In the genomic region with DNA sequence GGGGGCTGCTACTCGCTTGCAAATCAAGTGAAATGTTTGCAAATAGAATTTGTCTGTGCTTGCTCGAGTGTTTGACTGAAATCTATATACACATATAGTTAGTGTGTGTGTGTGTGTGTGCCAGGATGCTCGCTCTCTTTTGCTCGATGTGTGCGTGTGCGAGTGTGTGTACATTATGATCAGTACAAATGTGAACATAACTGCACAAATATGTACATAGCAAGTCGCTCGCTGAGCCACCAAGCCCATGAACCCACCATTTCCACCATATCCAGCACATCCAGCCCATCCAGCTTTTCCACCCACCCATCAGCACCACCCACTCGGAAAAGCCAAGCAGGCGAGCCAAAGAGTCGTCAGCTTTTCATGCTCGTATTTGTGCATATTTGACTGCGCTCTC, we compare ENCODE assay signal across 1 fruit fly cellular context.
TF ChIP-seq lines count a peak whose summit lies in the region.

No protein-coding gene starts in this region.

TF ChIP-seq in whole organism, embryonic, 481 proteins besides CTCF, POLR2A, EP300 and RAD21 (continued from another document):
- no peak for TF ChIP-seq CrebB (tag; optimal IDR thresholded peaks at IDR 0.05; lab: Kevin White, UChicago)
- TF ChIP-seq CG6813 (GFP tag; optimal IDR thresholded peaks at IDR 0.05; lab: Kevin White, UChicago) = peak; percentile 44
- no peak for TF ChIP-seq Atf6 (GFP tag; IDR thresholded peaks at IDR 0.05; lab: Robert Waterston, UW)
- TF ChIP-seq gt (GFP tag; IDR thresholded peaks at IDR 0.05; lab: Robert Waterston, UW) = no peak
- peak; percentile 8 for TF ChIP-seq nerfin-1 (tag; optimal IDR thresholded peaks at IDR 0.05; lab: Kevin White, UChicago)
- no peak for TF ChIP-seq Rx (GFP tag; IDR thresholded peaks at IDR 0.05; lab: Robert Waterston, UW)
- TF ChIP-seq CG14667 (GFP tag; IDR thresholded peaks at IDR 0.05; lab: Robert Waterston, UW) = no peak
- no peak for TF ChIP-seq sc (optimal IDR thresholded peaks at IDR 0.05; lab: Kevin White, UChicago)
- TF ChIP-seq sc (GFP tag; optimal IDR thresholded peaks at IDR 0.05; lab: Kevin White, UChicago) = peak; percentile 25
- TF ChIP-seq tap (tag; optimal IDR thresholded peaks at IDR 0.05; lab: Kevin White, UChicago) = no peak
- TF ChIP-seq CG7839 (tag; optimal IDR thresholded peaks at IDR 0.05; lab: Kevin White, UChicago) = no peak
- peak; percentile 4 for TF ChIP-seq kni (GFP tag; optimal IDR thresholded peaks at IDR 0.05; lab: Kevin White, UChicago)
- TF ChIP-seq ac (GFP tag; optimal IDR thresholded peaks at IDR 0.05; lab: Kevin White, UChicago) = peak; percentile 23
- no peak for TF ChIP-seq toy (GFP tag; IDR thresholded peaks at IDR 0.05; lab: Robert Waterston, UW)
- peak; percentile 43 for TF ChIP-seq ATbp (GFP tag; optimal IDR thresholded peaks at IDR 0.05; lab: Kevin White, UChicago)
- TF ChIP-seq Sin3A (optimal IDR thresholded peaks at IDR 0.05; lab: Kevin White, UChicago) = no peak
- TF ChIP-seq al (GFP tag; IDR thresholded peaks at IDR 0.05; lab: Robert Waterston, UW) = no peak
- no peak for TF ChIP-seq CG11723 (GFP tag; optimal IDR thresholded peaks at IDR 0.05; lab: Kevin White, UChicago)
- no peak for TF ChIP-seq CG8290 (GFP tag; optimal IDR thresholded peaks at IDR 0.05; lab: Kevin White, UChicago)
- TF ChIP-seq CG8290 (tag; optimal IDR thresholded peaks at IDR 0.05; lab: Kevin White, UChicago) = peak in 1 of 2 experiments; percentile 9
- TF ChIP-seq danr (GFP tag; IDR thresholded peaks at IDR 0.05; lab: Robert Waterston, UW) = no peak
- TF ChIP-seq CG7987 (GFP tag; optimal IDR thresholded peaks at IDR 0.05; lab: Kevin White, UChicago) = no peak
- no peak for TF ChIP-seq CG8944 (GFP tag; optimal IDR thresholded peaks at IDR 0.05; lab: Kevin White, UChicago)
- no peak for TF ChIP-seq CG9797 (GFP tag; optimal IDR thresholded peaks at IDR 0.05; lab: Kevin White, UChicago)
- TF ChIP-seq crol (GFP tag; IDR thresholded peaks at IDR 0.05; lab: Robert Waterston, UW) = no peak
- no peak for TF ChIP-seq CG7556 (GFP tag; optimal IDR thresholded peaks at IDR 0.05; lab: Kevin White, UChicago)
- no peak for TF ChIP-seq tll (GFP tag; optimal IDR thresholded peaks at IDR 0.05; lab: Kevin White, UChicago)
- no peak for TF ChIP-seq Hey (tag; optimal IDR thresholded peaks at IDR 0.05; lab: Kevin White, UChicago)
- TF ChIP-seq Med (GFP tag; lab: Kevin White, UChicago) = peak; percentile 79
- TF ChIP-seq pros (GFP tag; optimal IDR thresholded peaks at IDR 0.05; lab: Kevin White, UChicago) = no peak
- TF ChIP-seq croc (GFP tag; conservative IDR thresholded peaks at IDR 0.05; lab: Robert Waterston, UW) = no peak
- TF ChIP-seq CG6854 (GFP tag; optimal IDR thresholded peaks at IDR 0.05; lab: Kevin White, UChicago) = no peak
- peak; percentile 2 for TF ChIP-seq CG2678 (tag; optimal IDR thresholded peaks at IDR 0.05; lab: Kevin White, UChicago)
- TF ChIP-seq Scr (GFP tag; IDR thresholded peaks at IDR 0.05; lab: Robert Waterston, UW; ENCODE audit: partially characterized antibody) = no peak
- peak; percentile 28 for TF ChIP-seq wek (GFP tag; optimal IDR thresholded peaks at IDR 0.05; lab: Kevin White, UChicago)
- no peak for TF ChIP-seq Dll (GFP tag; IDR thresholded peaks at IDR 0.05; lab: Robert Waterston, UW; ENCODE audit: partially characterized antibody)
- no peak for TF ChIP-seq Atf-2 (GFP tag; optimal IDR thresholded peaks at IDR 0.05; lab: Kevin White, UChicago)
- TF ChIP-seq nom (GFP tag; optimal IDR thresholded peaks at IDR 0.05; lab: Kevin White, UChicago) = no peak
- no peak for TF ChIP-seq org-1 (GFP tag; optimal IDR thresholded peaks at IDR 0.05; lab: Kevin White, UChicago)
- TF ChIP-seq en (GFP tag; optimal IDR thresholded peaks at IDR 0.05; lab: Kevin White, UChicago) = no peak
- no peak for TF ChIP-seq Antp (GFP tag; optimal IDR thresholded peaks at IDR 0.05; lab: Kevin White, UChicago)
- no peak for TF ChIP-seq CG10321 (GFP tag; IDR thresholded peaks at IDR 0.05; lab: Robert Waterston, UW)
- no peak for TF ChIP-seq CG2712 (tag; optimal IDR thresholded peaks at IDR 0.05; lab: Kevin White, UChicago)
- no peak for TF ChIP-seq slou (GFP tag; optimal IDR thresholded peaks at IDR 0.05; lab: Kevin White, UChicago)
- TF ChIP-seq Hmx (GFP tag; optimal IDR thresholded peaks at IDR 0.05; lab: Kevin White, UChicago) = no peak
- TF ChIP-seq ato (GFP tag; IDR thresholded peaks at IDR 0.05; lab: Robert Waterston, UW; ENCODE audit: partially characterized antibody) = no peak
- TF ChIP-seq Dip3 (GFP tag; optimal IDR thresholded peaks at IDR 0.05; lab: Kevin White, UChicago) = no peak
- no peak for TF ChIP-seq Oli (tag; optimal IDR thresholded peaks at IDR 0.05; lab: Kevin White, UChicago)
- TF ChIP-seq Hsf (GFP tag; optimal IDR thresholded peaks at IDR 0.05; lab: Kevin White, UChicago) = no peak
- TF ChIP-seq CG14441 (GFP tag; IDR thresholded peaks at IDR 0.05; lab: Robert Waterston, UW) = no peak
- peak; percentile 34 for TF ChIP-seq CG10209 (GFP tag; optimal IDR thresholded peaks at IDR 0.05; lab: Kevin White, UChicago)
- peak; percentile 25 for TF ChIP-seq CG18764 (GFP tag; optimal IDR thresholded peaks at IDR 0.05; lab: Kevin White, UChicago)
- no peak for TF ChIP-seq Hr3 (GFP tag; optimal IDR thresholded peaks at IDR 0.05; lab: Kevin White, UChicago)
- no peak for TF ChIP-seq TFAM (GFP tag; optimal IDR thresholded peaks at IDR 0.05; lab: Kevin White, UChicago)
- TF ChIP-seq hth (optimal IDR thresholded peaks at IDR 0.05; lab: Kevin White, UChicago) = no peak
- no peak for TF ChIP-seq CG4282 (GFP tag; optimal IDR thresholded peaks at IDR 0.05; lab: Kevin White, UChicago)
- TF ChIP-seq sisA (GFP tag; IDR thresholded peaks at IDR 0.05; lab: Robert Waterston, UW) = no peak
- TF ChIP-seq CG17385 (GFP tag; optimal IDR thresholded peaks at IDR 0.05; lab: Kevin White, UChicago) = no peak
- no peak for TF ChIP-seq ara (GFP tag; IDR thresholded peaks at IDR 0.05; lab: Robert Waterston, UW)
- TF ChIP-seq Ets97D (GFP tag; optimal IDR thresholded peaks at IDR 0.05; lab: Kevin White, UChicago) = no peak
- TF ChIP-seq CG17829 (tag; optimal IDR thresholded peaks at IDR 0.05; lab: Kevin White, UChicago) = no peak
- no peak for TF ChIP-seq trem (tag; optimal IDR thresholded peaks at IDR 0.05; lab: Kevin White, UChicago)
- no peak for TF ChIP-seq Abd-B (GFP tag; optimal IDR thresholded peaks at IDR 0.05; lab: Kevin White, UChicago)
- no peak for TF ChIP-seq Dbx (GFP tag; IDR thresholded peaks at IDR 0.05; lab: Robert Waterston, UW)
- peak in 1 of 3 experiments; percentile 2 for TF ChIP-seq lola (GFP tag; optimal IDR thresholded peaks at IDR 0.05; lab: Kevin White, UChicago)
- TF ChIP-seq Fer2 (tag; optimal IDR thresholded peaks at IDR 0.05; lab: Kevin White, UChicago) = no peak
- TF ChIP-seq stc (GFP tag; IDR thresholded peaks at IDR 0.05; lab: Robert Waterston, UW) = no peak
- no peak for TF ChIP-seq MBD-R2 (GFP tag; IDR thresholded peaks at IDR 0.05; lab: Robert Waterston, UW)
- peak; percentile 25 for TF ChIP-seq HHEX (GFP tag; optimal IDR thresholded peaks at IDR 0.05; lab: Kevin White, UChicago)
- no peak for TF ChIP-seq CG16815 (GFP tag; optimal IDR thresholded peaks at IDR 0.05; lab: Kevin White, UChicago)
- TF ChIP-seq CG12071 (GFP tag; optimal IDR thresholded peaks at IDR 0.05; lab: Kevin White, UChicago) = no peak
- no peak for TF ChIP-seq CG4707 (GFP tag; optimal IDR thresholded peaks at IDR 0.05; lab: Kevin White, UChicago)
- no peak for TF ChIP-seq CG17361 (GFP tag; IDR thresholded peaks at IDR 0.05; lab: Robert Waterston, UW)
- TF ChIP-seq CG31441 (GFP tag; IDR thresholded peaks at IDR 0.05; lab: Robert Waterston, UW) = no peak
- TF ChIP-seq CG9609 (GFP tag; optimal IDR thresholded peaks at IDR 0.05; lab: Kevin White, UChicago) = no peak
- no peak for TF ChIP-seq CG1602 (GFP tag; optimal IDR thresholded peaks at IDR 0.05; lab: Kevin White, UChicago)
- TF ChIP-seq Tbp (GFP tag; optimal IDR thresholded peaks at IDR 0.05; lab: Kevin White, UChicago) = no peak
- TF ChIP-seq CG18262 (tag; optimal IDR thresholded peaks at IDR 0.05; lab: Kevin White, UChicago) = no peak
- no peak for TF ChIP-seq Trl (optimal IDR thresholded peaks at IDR 0.05; lab: Kevin White, UChicago)
- no peak for TF ChIP-seq Trl (GFP tag; optimal IDR thresholded peaks at IDR 0.05; lab: Kevin White, UChicago)
- TF ChIP-seq CG10979 (tag; optimal IDR thresholded peaks at IDR 0.05; lab: Kevin White, UChicago) = no peak
- TF ChIP-seq CG10565 (GFP tag; optimal IDR thresholded peaks at IDR 0.05; lab: Kevin White, UChicago) = no peak
- TF ChIP-seq esg (GFP tag; conservative IDR thresholded peaks at IDR 0.05; lab: Robert Waterston, UW) = no peak
- no peak for TF ChIP-seq CG10654 (GFP tag; optimal IDR thresholded peaks at IDR 0.05; lab: Kevin White, UChicago)
- no peak for TF ChIP-seq Sox102F (GFP tag; optimal IDR thresholded peaks at IDR 0.05; lab: Kevin White, UChicago)
- no peak for TF ChIP-seq CG18476 (GFP tag; optimal IDR thresholded peaks at IDR 0.05; lab: Kevin White, UChicago)
- peak; percentile 50 for TF ChIP-seq CG2202 (tag; optimal IDR thresholded peaks at IDR 0.05; lab: Kevin White, UChicago)
- TF ChIP-seq CG13624 (GFP tag; optimal IDR thresholded peaks at IDR 0.05; lab: Kevin White, UChicago) = no peak
- TF ChIP-seq pho (GFP tag; optimal IDR thresholded peaks at IDR 0.05; lab: Kevin White, UChicago) = no peak
- TF ChIP-seq otp (GFP tag; IDR thresholded peaks at IDR 0.05; lab: Robert Waterston, UW) = 0 out of 3 replicates have a peak, but pooled peaks have one; percentile 20
- no peak for TF ChIP-seq CG10267 (tag; optimal IDR thresholded peaks at IDR 0.05; lab: Kevin White, UChicago)
- no peak for TF ChIP-seq D19A (tag; optimal IDR thresholded peaks at IDR 0.05; lab: Kevin White, UChicago)
- 0 out of 2 replicates have a peak, but pooled peaks have one; percentile 25 for TF ChIP-seq CG17328 (GFP tag; IDR thresholded peaks at IDR 0.05; lab: Robert Waterston, UW)
- no peak for TF ChIP-seq CG17802 (tag; optimal IDR thresholded peaks at IDR 0.05; lab: Kevin White, UChicago)
- TF ChIP-seq CG8089 (GFP tag; optimal IDR thresholded peaks at IDR 0.05; lab: Kevin White, UChicago) = no peak
- TF ChIP-seq sr (GFP tag; IDR thresholded peaks at IDR 0.05; lab: Robert Waterston, UW) = 0 out of 3 replicates have a peak, but pooled peaks have one; percentile 20
- TF ChIP-seq insv (GFP tag; optimal IDR thresholded peaks at IDR 0.05; lab: Kevin White, UChicago) = no peak
- peak; percentile 35 for TF ChIP-seq CG3407 (GFP tag; optimal IDR thresholded peaks at IDR 0.05; lab: Kevin White, UChicago)
- TF ChIP-seq CG2875 (GFP tag; optimal IDR thresholded peaks at IDR 0.05; lab: Kevin White, UChicago) = peak; percentile 19
- no peak for TF ChIP-seq Dp (GFP tag; optimal IDR thresholded peaks at IDR 0.05; lab: Kevin White, UChicago)
- TF ChIP-seq CG15073 (GFP tag; optimal IDR thresholded peaks at IDR 0.05; lab: Kevin White, UChicago) = no peak
- TF ChIP-seq CG1529 (GFP tag; optimal IDR thresholded peaks at IDR 0.05; lab: Kevin White, UChicago) = peak; percentile 9
- TF ChIP-seq sd (tag; optimal IDR thresholded peaks at IDR 0.05; lab: Kevin White, UChicago) = no peak
- no peak for TF ChIP-seq Pdp1 (GFP tag; optimal IDR thresholded peaks at IDR 0.05; lab: Kevin White, UChicago)
- TF ChIP-seq Chrac-16 (GFP tag; optimal IDR thresholded peaks at IDR 0.05; lab: Kevin White, UChicago) = no peak
- TF ChIP-seq so (GFP tag; IDR thresholded peaks at IDR 0.05; lab: Robert Waterston, UW) = no peak
- no peak for TF ChIP-seq CG13287 (GFP tag; IDR thresholded peaks at IDR 0.05; lab: Robert Waterston, UW; ENCODE audit: partially characterized antibody)
- no peak for TF ChIP-seq pan (optimal IDR thresholded peaks at IDR 0.05; lab: Kevin White, UChicago)
- TF ChIP-seq pan (GFP tag; optimal IDR thresholded peaks at IDR 0.05 in 1 of 2, IDR thresholded peaks at IDR 0.05 in 1 of 2) = no peak
- TF ChIP-seq CG33557 (GFP tag; optimal IDR thresholded peaks at IDR 0.05; lab: Kevin White, UChicago) = peak; percentile 3
- no peak for TF ChIP-seq CG3281 (GFP tag; optimal IDR thresholded peaks at IDR 0.05; lab: Kevin White, UChicago)
- no peak for TF ChIP-seq kah (GFP tag; optimal IDR thresholded peaks at IDR 0.05; lab: Kevin White, UChicago)
- TF ChIP-seq CG6254 (GFP tag; optimal IDR thresholded peaks at IDR 0.05; lab: Kevin White, UChicago) = no peak
- TF ChIP-seq dimm (GFP tag; IDR thresholded peaks at IDR 0.05; lab: Robert Waterston, UW) = no peak
- TF ChIP-seq bab2 (GFP tag; optimal IDR thresholded peaks at IDR 0.05; lab: Kevin White, UChicago) = no peak
- TF ChIP-seq hkb (optimal IDR thresholded peaks at IDR 0.05; lab: Kevin White, UChicago) = no peak
- TF ChIP-seq hkb (GFP tag; IDR thresholded peaks at IDR 0.05; lab: Robert Waterston, UW) = no peak
- TF ChIP-seq bcd (GFP tag; optimal IDR thresholded peaks at IDR 0.05; lab: Kevin White, UChicago) = peak; percentile 6
- TF ChIP-seq CG14860 (GFP tag; IDR thresholded peaks at IDR 0.05; lab: Robert Waterston, UW; ENCODE audit: partially characterized antibody) = no peak
- TF ChIP-seq disco-r (GFP tag; optimal IDR thresholded peaks at IDR 0.05; lab: Kevin White, UChicago) = no peak
- TF ChIP-seq cg (GFP tag; optimal IDR thresholded peaks at IDR 0.05; lab: Kevin White, UChicago) = peak; percentile 1
- TF ChIP-seq tup (GFP tag; optimal IDR thresholded peaks at IDR 0.05; lab: Kevin White, UChicago) = no peak
- no peak for TF ChIP-seq Sry-β (GFP tag; optimal IDR thresholded peaks at IDR 0.05; lab: Kevin White, UChicago)
- no peak for TF ChIP-seq CG4404 (GFP tag; IDR thresholded peaks at IDR 0.05; lab: Robert Waterston, UW)
- TF ChIP-seq CG10543 (GFP tag; optimal IDR thresholded peaks at IDR 0.05; lab: Kevin White, UChicago) = no peak
- TF ChIP-seq Eip74EF (GFP tag; optimal IDR thresholded peaks at IDR 0.05; lab: Kevin White, UChicago) = no peak
- no peak for TF ChIP-seq CG4424 (GFP tag; optimal IDR thresholded peaks at IDR 0.05; lab: Kevin White, UChicago)
- no peak for TF ChIP-seq Ets65A (GFP tag; lab: Kevin White, UChicago)
- no peak for TF ChIP-seq CG2120 (GFP tag; optimal IDR thresholded peaks at IDR 0.05; lab: Kevin White, UChicago)
- TF ChIP-seq CG5180 (GFP tag; optimal IDR thresholded peaks at IDR 0.05; lab: Kevin White, UChicago) = no peak
- TF ChIP-seq exex (tag; optimal IDR thresholded peaks at IDR 0.05; lab: Kevin White, UChicago) = no peak
- TF ChIP-seq CG13296 (GFP tag; optimal IDR thresholded peaks at IDR 0.05; lab: Kevin White, UChicago) = no peak
- no peak for TF ChIP-seq gro (GFP tag; optimal IDR thresholded peaks at IDR 0.05; lab: Kevin White, UChicago)
TF ChIP-seq in whole organism, embryonic: peak in this region for 50.
